Fruit fly (Drosophila melanogaster): ENCODE results near the gene Exo84.
A peak's percentile ranks its signal among the peaks of the same experiment; 100 is the strongest.

Exo84 gene

DNA sequence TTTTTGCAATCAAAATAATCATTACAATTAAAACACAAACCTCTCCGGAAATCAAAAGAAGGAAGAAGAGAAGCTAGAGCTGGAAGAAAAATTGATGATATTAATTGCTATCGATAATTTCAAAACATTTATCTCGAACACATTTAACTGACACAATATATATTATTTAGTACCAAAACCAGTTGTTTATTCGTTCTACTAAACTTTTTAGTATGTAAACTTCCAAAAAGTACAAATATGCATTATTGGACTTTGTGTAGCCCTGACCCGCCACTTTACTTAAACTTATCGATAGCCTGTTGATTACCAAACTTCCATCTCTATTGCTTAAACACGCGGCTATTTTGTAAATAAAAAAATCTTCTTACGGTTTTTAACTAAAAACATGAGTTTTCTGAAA, 7.1 kb upstream of the Exo84 start, which contains the start of the genes RpL34a and Trmt61 (continued):
- TF ChIP-seq zen (tag; optimal IDR thresholded peaks at IDR 0.05) = peak; percentile 85
- peak; percentile 64 for TF ChIP-seq pb (GFP tag; optimal IDR thresholded peaks at IDR 0.05)
- peak; percentile 72 for TF ChIP-seq chn (GFP tag; optimal IDR thresholded peaks at IDR 0.05)
- no peak for TF ChIP-seq ash1 (GFP tag; optimal IDR thresholded peaks at IDR 0.05)
- peak; percentile 92 for TF ChIP-seq CrebB (tag; optimal IDR thresholded peaks at IDR 0.05)
- no peak for TF ChIP-seq yki (optimal IDR thresholded peaks at IDR 0.05)
- TF ChIP-seq nom (GFP tag; optimal IDR thresholded peaks at IDR 0.05) = peak; percentile 79
- TF ChIP-seq Dll (GFP tag; IDR thresholded peaks at IDR 0.05; ENCODE audit: partially characterized antibody) = peak; percentile 95
- no peak for TF ChIP-seq CG16779 (GFP tag; IDR thresholded peaks at IDR 0.05)
- peak; percentile 92 for TF ChIP-seq NC2β (GFP tag; optimal IDR thresholded peaks at IDR 0.05)
- TF ChIP-seq MESR4 (GFP tag; optimal IDR thresholded peaks at IDR 0.05) = no peak
- peak; percentile 93 for TF ChIP-seq CG17361 (GFP tag; IDR thresholded peaks at IDR 0.05)
- peak; percentile 79 for TF ChIP-seq row (GFP tag; IDR thresholded peaks at IDR 0.05)
- TF ChIP-seq CG12155 (GFP tag; optimal IDR thresholded peaks at IDR 0.05) = peak; percentile 75
- TF ChIP-seq salm (tag; optimal IDR thresholded peaks at IDR 0.05) = peak; percentile 84
- peak; percentile 74 for TF ChIP-seq tin (GFP tag; optimal IDR thresholded peaks at IDR 0.05)
- 0 out of 2 replicates have a peak, but pooled peaks have one; percentile 30 for TF ChIP-seq aop (GFP tag; IDR thresholded peaks at IDR 0.05)
- TF ChIP-seq Poxn (GFP tag; IDR thresholded peaks at IDR 0.05) = no peak
- no peak for TF ChIP-seq Lim3 (GFP tag; IDR thresholded peaks at IDR 0.05)
- TF ChIP-seq pnt (GFP tag; optimal IDR thresholded peaks at IDR 0.05) = no peak
- peak; percentile 74 for TF ChIP-seq CG18011 (GFP tag; optimal IDR thresholded peaks at IDR 0.05)
- peak; percentile 24 for TF ChIP-seq CG15479 (GFP tag; optimal IDR thresholded peaks at IDR 0.05)
- TF ChIP-seq D19B (GFP tag; optimal IDR thresholded peaks at IDR 0.05) = peak; percentile 67
- peak; percentile 68 to 85 for TF ChIP-seq dpn (GFP tag; optimal IDR thresholded peaks at IDR 0.05)
- TF ChIP-seq chinmo (GFP tag; IDR thresholded peaks at IDR 0.05; ENCODE audit: partially characterized antibody) = no peak
- TF ChIP-seq CG10565 (GFP tag; optimal IDR thresholded peaks at IDR 0.05) = peak; percentile 35
- peak; percentile 63 for TF ChIP-seq CG1647 (GFP tag; optimal IDR thresholded peaks at IDR 0.05)
- TF ChIP-seq Scr (GFP tag; IDR thresholded peaks at IDR 0.05; ENCODE audit: partially characterized antibody) = peak; percentile 92
- peak; percentile 75 for TF ChIP-seq vfl (GFP tag; optimal IDR thresholded peaks at IDR 0.05)
- TF ChIP-seq klu (GFP tag; IDR thresholded peaks at IDR 0.05) = peak; percentile 41; the same call in 1 of the 2 replicates
- peak; percentile 33 for TF ChIP-seq Myb (GFP tag; optimal IDR thresholded peaks at IDR 0.05)
- peak; percentile 60 for TF ChIP-seq ssp (GFP tag; IDR thresholded peaks at IDR 0.05)
- peak; percentile 60 for TF ChIP-seq fu2 (GFP tag; optimal IDR thresholded peaks at IDR 0.05)
- TF ChIP-seq TFAM (GFP tag; optimal IDR thresholded peaks at IDR 0.05) = peak; percentile 82
- TF ChIP-seq unc-4 (GFP tag; IDR thresholded peaks at IDR 0.05; ENCODE audit: partially characterized antibody) = peak; percentile 93
- peak; percentile 78 for TF ChIP-seq CG4820 (GFP tag; optimal IDR thresholded peaks at IDR 0.05)
- no peak for TF ChIP-seq CG15073 (GFP tag; optimal IDR thresholded peaks at IDR 0.05)
- TF ChIP-seq CG6854 (GFP tag; optimal IDR thresholded peaks at IDR 0.05) = peak; percentile 86
- no peak for TF ChIP-seq dan (GFP tag; IDR thresholded peaks at IDR 0.05)
- peak; percentile 84 for TF ChIP-seq Atf6 (GFP tag; IDR thresholded peaks at IDR 0.05)
- peak; percentile 46; the same call in 1 of the 3 replicates for TF ChIP-seq CG6175 (GFP tag; IDR thresholded peaks at IDR 0.05)
- peak; percentile 85 for TF ChIP-seq CG1603 (tag; optimal IDR thresholded peaks at IDR 0.05)
- peak; percentile 66 for TF ChIP-seq jumu (GFP tag; optimal IDR thresholded peaks at IDR 0.05)
- TF ChIP-seq CG14965 (GFP tag; optimal IDR thresholded peaks at IDR 0.05; ENCODE audit: borderline replicate concordance) = no peak
- TF ChIP-seq Ravus (GFP tag; IDR thresholded peaks at IDR 0.05) = no peak
- peak; percentile 25 for TF ChIP-seq CG31388 (GFP tag; optimal IDR thresholded peaks at IDR 0.05)
- peak; percentile 83 for TF ChIP-seq CG10431 (GFP tag; optimal IDR thresholded peaks at IDR 0.05)
- TF ChIP-seq sens-2 (GFP tag; IDR thresholded peaks at IDR 0.05) = 0 out of 2 replicates have a peak, but pooled peaks have one; percentile 25
- peak; percentile 46 for TF ChIP-seq her (GFP tag; optimal IDR thresholded peaks at IDR 0.05)
- TF ChIP-seq Tbp (GFP tag; optimal IDR thresholded peaks at IDR 0.05) = no peak
- peak; percentile 88 for TF ChIP-seq CG18599 (GFP tag; optimal IDR thresholded peaks at IDR 0.05)
- peak; percentile 86 for TF ChIP-seq CG9437 (GFP tag; optimal IDR thresholded peaks at IDR 0.05)

Measured in whole organism, embryonic.